Worm (Caenorhabditis elegans): ENCODE results near the gene F47B8.14.

DNA sequence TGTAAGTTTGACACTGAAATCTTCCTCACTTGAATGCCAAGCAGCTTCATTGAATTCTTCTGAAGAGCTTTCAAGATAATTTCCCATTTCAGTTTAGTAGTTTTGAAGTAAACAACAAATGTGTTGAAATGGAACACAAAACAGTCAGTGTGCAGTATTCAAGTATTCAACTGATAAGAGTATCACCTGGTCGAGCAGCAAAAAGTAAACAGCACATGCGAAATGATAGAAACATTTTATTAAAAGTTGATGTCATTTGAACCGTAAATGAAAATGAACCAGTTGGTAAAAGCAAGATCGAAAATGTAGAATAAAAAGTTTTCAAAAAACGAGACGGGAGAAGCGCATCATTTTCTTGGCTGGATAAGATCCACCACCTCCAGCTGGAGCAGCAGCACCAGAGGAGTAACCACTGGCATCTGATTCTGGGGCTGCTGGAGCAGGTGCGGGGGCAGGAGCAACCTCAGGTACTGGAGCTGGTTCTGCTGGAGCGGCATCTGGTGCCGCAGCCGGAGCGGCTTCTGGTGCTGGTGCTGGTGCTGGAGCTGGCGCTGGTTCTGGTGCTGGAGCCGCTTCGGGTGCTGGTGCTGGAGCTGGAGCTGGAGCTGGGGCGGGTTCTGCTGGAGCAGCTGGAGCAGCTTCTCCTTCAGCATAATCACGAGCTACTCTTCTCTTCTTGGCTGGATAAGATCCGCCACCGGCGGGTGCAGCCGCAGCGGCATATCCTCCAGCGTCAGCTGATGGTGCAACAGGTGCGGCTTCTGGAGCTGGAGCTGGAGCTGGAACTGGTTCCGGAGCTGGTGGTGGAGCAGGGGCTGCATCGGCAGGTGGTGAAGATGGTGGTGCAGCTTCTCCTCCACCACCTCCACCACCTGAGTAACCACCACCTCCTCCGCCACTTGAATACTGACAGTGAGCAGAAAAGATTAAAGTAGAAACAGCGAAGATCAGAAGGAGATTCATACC lies 4.4 kb downstream of the F47B8.14 start, which contains the start of the genes F47B8.4 and F47B8.18:
- TF ChIP-seq dao-5 (tag; optimal IDR thresholded peaks at IDR 0.05): no peak
- no peak for TF ChIP-seq him-1 (tag; optimal IDR thresholded peaks at IDR 0.05)

Data from whole organism, L4/young adult.